Fruit fly (Drosophila melanogaster): ENCODE measurements around the gene CG43867.

DNA sequence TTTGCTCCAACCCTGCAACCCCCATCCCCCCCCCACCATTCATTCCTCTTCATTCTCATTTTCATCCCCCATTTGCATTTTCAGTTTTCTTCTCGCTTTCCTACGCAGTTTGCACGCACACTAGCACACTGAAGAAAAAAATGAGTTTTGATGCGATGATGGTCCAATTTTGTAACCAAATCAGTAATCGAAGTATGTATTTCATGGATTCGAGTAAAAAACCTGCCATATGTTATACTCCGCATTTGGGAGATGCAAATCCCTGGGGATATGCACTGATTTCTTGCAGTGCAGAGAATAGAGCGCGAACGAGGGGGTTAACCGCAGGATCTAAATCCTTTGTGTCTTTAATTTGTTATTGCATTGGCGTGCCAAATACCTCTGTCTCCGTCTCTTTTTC lies 28.1 kb upstream of the CG43867 start:
- TF ChIP-seq pan (optimal IDR thresholded peaks at IDR 0.05), result no peak
- TF ChIP-seq psq (optimal IDR thresholded peaks at IDR 0.05), result no peak
- TF ChIP-seq CG8478 (optimal IDR thresholded peaks at IDR 0.05), result no peak
- TF ChIP-seq EcR (GFP tag; optimal IDR thresholded peaks at IDR 0.05), result no peak
